Worm (Caenorhabditis elegans): ENCODE measurements around the gene sbsp-1.
A peak's percentile ranks its signal among the peaks of the same experiment; 100 is the strongest.

sbsp-1 gene

ce11 chrIII:10809568-10809967 is 23.2 kb upstream of the sbsp-1 start:
- no peak for TF ChIP-seq T22C8.4 (GFP tag; IDR thresholded peaks at IDR 0.05)
- TF ChIP-seq med-1 (GFP tag; optimal IDR thresholded peaks at IDR 0.05; ENCODE audit: insufficient read depth) = no peak
- no peak for TF ChIP-seq ztf-29 (GFP tag; IDR thresholded peaks at IDR 0.05)
- TF ChIP-seq klf-2 (GFP tag; conservative IDR thresholded peaks at IDR 0.05) = no peak

DNA sequence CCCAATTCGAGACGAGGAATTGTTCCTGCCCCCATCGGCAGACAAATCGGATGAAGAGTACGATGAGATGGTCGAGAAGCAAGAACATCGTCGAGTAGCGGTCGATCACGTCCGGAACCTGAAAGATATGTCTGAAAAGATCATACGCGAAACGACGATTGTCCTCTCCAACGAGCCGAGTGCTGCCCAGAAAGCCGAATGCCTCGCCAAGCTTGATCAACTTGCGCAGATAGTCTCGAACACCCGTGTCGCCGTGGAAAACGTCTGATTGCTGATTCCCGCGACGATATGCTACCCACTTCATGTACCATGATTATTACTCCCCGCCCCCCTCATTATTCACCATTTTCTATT is 22.3 kb upstream of the sbsp-1 start:
- TF ChIP-seq ztf-23 (GFP tag; IDR thresholded peaks at IDR 0.05) (no peak), ref-1 (GFP tag; conservative IDR thresholded peaks at IDR 0.05) (no peak), cog-1 (tag; optimal IDR thresholded peaks at IDR 0.05) (no peak), ztf-29 (GFP tag; IDR thresholded peaks at IDR 0.05) (no peak), tab-1 (GFP tag; IDR thresholded peaks at IDR 0.05) (no peak), klf-2 (GFP tag; conservative IDR thresholded peaks at IDR 0.05) (no peak), flt-1 (GFP tag; IDR thresholded peaks at IDR 0.05) (no peak), T22C8.4 (GFP tag; IDR thresholded peaks at IDR 0.05) (no peak), med-1 (GFP tag; optimal IDR thresholded peaks at IDR 0.05; ENCODE audit: insufficient read depth) (no peak)

DNA sequence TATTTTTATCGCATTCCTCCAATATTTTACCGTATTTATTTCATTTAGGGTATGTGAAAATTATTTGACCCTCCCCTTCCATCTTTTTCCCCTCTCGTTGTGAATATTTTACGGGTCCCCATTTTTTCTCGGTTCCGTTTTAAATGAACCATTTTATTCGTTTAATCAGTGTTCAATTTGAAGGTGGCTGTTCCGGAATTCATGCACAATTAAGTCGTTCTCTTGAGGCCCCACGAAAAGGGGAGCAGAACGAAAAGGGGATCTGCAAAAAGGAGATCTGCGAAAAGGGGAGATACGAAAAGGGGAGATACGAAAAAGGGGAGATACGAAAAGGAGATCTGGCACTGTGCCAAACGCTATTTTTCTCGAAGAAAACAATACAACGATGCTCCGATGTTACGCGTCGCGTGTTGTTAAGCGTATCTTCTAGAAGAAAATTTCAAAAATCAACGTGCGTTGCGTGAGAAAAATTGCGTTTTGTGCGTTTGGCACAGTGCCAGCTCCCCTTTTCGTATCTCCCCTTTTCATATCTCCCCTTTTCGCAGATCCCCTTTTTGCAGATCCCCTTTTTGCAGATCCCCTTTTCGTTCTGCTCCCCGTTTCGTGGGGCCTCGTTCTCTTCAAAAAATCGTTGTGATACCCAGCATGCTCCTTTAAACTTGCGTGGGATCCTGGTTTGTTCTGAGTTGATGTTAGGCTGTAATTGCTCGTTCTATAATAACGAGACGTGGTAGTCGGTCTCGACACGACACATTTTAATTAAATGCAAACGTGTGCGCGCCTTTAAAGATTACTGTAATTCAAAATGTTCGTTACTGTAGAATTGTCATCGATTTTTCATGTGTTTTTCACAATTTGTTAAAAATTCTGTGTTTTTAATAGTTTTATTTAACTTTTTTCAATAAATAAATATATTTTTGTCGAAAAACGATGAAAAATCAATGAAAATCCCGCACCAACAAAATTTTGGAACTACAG is 21.6 kb upstream of the sbsp-1 start:
- TF ChIP-seq flt-1 (GFP tag; IDR thresholded peaks at IDR 0.05) = peak; percentile 74
- no peak for TF ChIP-seq med-1 (GFP tag; optimal IDR thresholded peaks at IDR 0.05; ENCODE audit: insufficient read depth)
- TF ChIP-seq ztf-29 (GFP tag; IDR thresholded peaks at IDR 0.05) = no peak
- no peak for TF ChIP-seq tab-1 (GFP tag; IDR thresholded peaks at IDR 0.05)
- TF ChIP-seq cog-1 (tag; optimal IDR thresholded peaks at IDR 0.05) = no peak
- TF ChIP-seq ref-1 (GFP tag; conservative IDR thresholded peaks at IDR 0.05) = peak; percentile 44
- no peak; the same call in none of the 2 replicates for TF ChIP-seq klf-2 (GFP tag; conservative IDR thresholded peaks at IDR 0.05)
- peak; percentile 22; the same call in 1 of the 2 replicates for TF ChIP-seq T22C8.4 (GFP tag; IDR thresholded peaks at IDR 0.05)
- TF ChIP-seq ztf-23 (GFP tag; IDR thresholded peaks at IDR 0.05) = peak; percentile 60; the same call in 1 of the 2 replicates

ce11 chrIII:10812798-10813295 is 19.9 kb upstream of the sbsp-1 start:
- TF ChIP-seq ztf-23 (GFP tag; IDR thresholded peaks at IDR 0.05) = no peak
- no peak for TF ChIP-seq cog-1 (tag; optimal IDR thresholded peaks at IDR 0.05)
- no peak for TF ChIP-seq ref-1 (GFP tag; conservative IDR thresholded peaks at IDR 0.05)
- TF ChIP-seq med-1 (GFP tag; optimal IDR thresholded peaks at IDR 0.05; ENCODE audit: insufficient read depth) = no peak
- TF ChIP-seq T22C8.4 (GFP tag; IDR thresholded peaks at IDR 0.05) = no peak
- no peak for TF ChIP-seq flt-1 (GFP tag; IDR thresholded peaks at IDR 0.05)
- no peak for TF ChIP-seq tab-1 (GFP tag; IDR thresholded peaks at IDR 0.05)

DNA sequence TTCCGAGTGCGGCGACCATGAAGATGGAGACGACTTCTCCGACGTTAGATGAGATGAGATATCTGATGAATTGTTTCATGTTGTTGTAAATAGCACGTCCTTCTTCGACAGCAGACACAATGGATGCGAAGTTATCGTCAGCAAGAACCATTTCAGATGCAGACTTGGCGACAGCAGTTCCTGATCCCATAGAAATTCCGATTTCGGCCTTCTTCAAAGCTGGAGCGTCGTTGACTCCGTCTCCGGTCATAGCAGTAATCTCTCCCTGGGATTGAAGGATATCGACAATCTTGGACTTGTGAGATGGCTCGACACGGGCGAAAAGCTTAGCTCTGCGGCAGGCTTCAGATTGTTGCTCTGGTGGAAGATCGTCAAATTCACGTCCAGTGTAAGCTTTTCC is 18.9 kb upstream of the sbsp-1 start:
- TF ChIP-seq ztf-29 (GFP tag; IDR thresholded peaks at IDR 0.05) (no peak), ref-1 (GFP tag; conservative IDR thresholded peaks at IDR 0.05) (no peak), tab-1 (GFP tag; IDR thresholded peaks at IDR 0.05) (no peak), ztf-23 (GFP tag; IDR thresholded peaks at IDR 0.05) (no peak), med-1 (GFP tag; optimal IDR thresholded peaks at IDR 0.05; ENCODE audit: insufficient read depth) (no peak), flt-1 (GFP tag; IDR thresholded peaks at IDR 0.05) (no peak), klf-2 (GFP tag; conservative IDR thresholded peaks at IDR 0.05) (no peak), T22C8.4 (GFP tag; IDR thresholded peaks at IDR 0.05) (no peak), cog-1 (tag; optimal IDR thresholded peaks at IDR 0.05) (no peak)

DNA sequence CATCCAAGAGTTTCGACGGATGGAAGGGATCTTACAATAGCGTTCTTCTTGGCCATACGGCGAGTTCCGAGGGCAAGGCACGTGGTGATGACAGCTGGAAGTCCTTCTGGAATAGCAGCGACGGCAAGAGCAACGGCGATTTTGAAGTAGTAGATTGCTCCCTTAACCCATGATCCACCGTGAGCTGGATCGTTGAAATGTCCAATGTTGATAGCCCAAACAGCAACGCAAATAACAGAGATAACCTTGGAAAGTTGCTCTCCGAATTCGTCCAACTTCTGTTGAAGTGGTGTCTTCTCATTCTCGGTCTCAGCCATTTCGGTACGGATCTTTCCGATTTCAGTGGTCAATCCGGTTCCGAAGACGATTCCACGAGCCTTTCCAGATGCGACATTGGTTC is 17.5 kb upstream of the sbsp-1 start:
- TF ChIP-seq ztf-23 (GFP tag; IDR thresholded peaks at IDR 0.05) = no peak
- no peak for TF ChIP-seq flt-1 (GFP tag; IDR thresholded peaks at IDR 0.05)
- no peak for TF ChIP-seq cog-1 (tag; optimal IDR thresholded peaks at IDR 0.05)
- no peak for TF ChIP-seq klf-2 (GFP tag; conservative IDR thresholded peaks at IDR 0.05)
- no peak for TF ChIP-seq ztf-29 (GFP tag; IDR thresholded peaks at IDR 0.05)
- TF ChIP-seq ref-1 (GFP tag; conservative IDR thresholded peaks at IDR 0.05) = no peak
- no peak for TF ChIP-seq med-1 (GFP tag; optimal IDR thresholded peaks at IDR 0.05; ENCODE audit: insufficient read depth)
- TF ChIP-seq tab-1 (GFP tag; IDR thresholded peaks at IDR 0.05) = no peak
- TF ChIP-seq T22C8.4 (GFP tag; IDR thresholded peaks at IDR 0.05) = no peak

ce11 chrIII:10816045-10816444 is 16.7 kb upstream of the sbsp-1 start:
- TF ChIP-seq med-1 (GFP tag; optimal IDR thresholded peaks at IDR 0.05; ENCODE audit: insufficient read depth) = no peak
- TF ChIP-seq cog-1 (tag; optimal IDR thresholded peaks at IDR 0.05) = no peak
- TF ChIP-seq ztf-29 (GFP tag; IDR thresholded peaks at IDR 0.05) = no peak
- TF ChIP-seq tab-1 (GFP tag; IDR thresholded peaks at IDR 0.05) = no peak
- TF ChIP-seq flt-1 (GFP tag; IDR thresholded peaks at IDR 0.05) = no peak
- TF ChIP-seq ref-1 (GFP tag; conservative IDR thresholded peaks at IDR 0.05) = no peak
- no peak for TF ChIP-seq klf-2 (GFP tag; conservative IDR thresholded peaks at IDR 0.05)
- TF ChIP-seq T22C8.4 (GFP tag; IDR thresholded peaks at IDR 0.05) = no peak
- TF ChIP-seq ztf-23 (GFP tag; IDR thresholded peaks at IDR 0.05) = no peak

ce11 chrIII:10816800-10817418 is 15.8 kb upstream of the sbsp-1 start, which contains the start of gene sca-1:
Gene sca-1, minus strand, starts transcription at chrIII:10816850.
- no peak for TF ChIP-seq ztf-29 (GFP tag; IDR thresholded peaks at IDR 0.05)
- TF ChIP-seq flt-1 (GFP tag; IDR thresholded peaks at IDR 0.05) = no peak
- no peak for TF ChIP-seq cog-1 (tag; optimal IDR thresholded peaks at IDR 0.05)
- no peak for TF ChIP-seq tab-1 (GFP tag; IDR thresholded peaks at IDR 0.05)
- TF ChIP-seq med-1 (GFP tag; optimal IDR thresholded peaks at IDR 0.05; ENCODE audit: insufficient read depth) = no peak
- no peak for TF ChIP-seq ref-1 (GFP tag; conservative IDR thresholded peaks at IDR 0.05)
- TF ChIP-seq ztf-23 (GFP tag; IDR thresholded peaks at IDR 0.05) = no peak
- no peak for TF ChIP-seq T22C8.4 (GFP tag; IDR thresholded peaks at IDR 0.05)

- TF ChIP-seq flt-1 (GFP tag; IDR thresholded peaks at IDR 0.05) (peak; percentile 58; the same call in 1 of the 2 replicates), klf-2 (GFP tag; conservative IDR thresholded peaks at IDR 0.05) (no peak), ztf-23 (GFP tag; IDR thresholded peaks at IDR 0.05) (peak; percentile 66; the same call in 1 of the 2 replicates), T22C8.4 (GFP tag; IDR thresholded peaks at IDR 0.05) (peak; percentile 48; the same call in 1 of the 2 replicates), cog-1 (tag; optimal IDR thresholded peaks at IDR 0.05) (no peak)
Measured at ce11 chrIII:10818364-10818763, 14.4 kb upstream of the sbsp-1 start.

Data from whole organism, midembryonic.